Fruit fly (Drosophila melanogaster) whole organism, embryonic: ENCODE measurements around the gene CG15043.
A peak's percentile ranks its signal among the peaks of the same experiment; 100 is the strongest.

Source experiments
- ATbp ChIP-seq: fragments of 200-800 bp; sonication (Bioruptor generic); optimal IDR thresholded peaks from 2 replicates; lab custom pipeline; 2017; ENCODE audit warnings: missing biosample characterization, mild to moderate bottlenecking, missing genetic modification characterization, missing genetic modification reagents
- Bdp1 ChIP-seq: fragments of 200-800 bp; sonication (Bioruptor generic); optimal IDR thresholded peaks from 3 replicates; lab custom pipeline; 2016; ENCODE audit warnings: missing biosample characterization, missing genetic modification characterization
- Blimp-1 ChIP-seq: fragments of 200-800 bp; sonication (Bioruptor generic); optimal IDR thresholded peaks from 3 replicates; lab custom pipeline; 2018; ENCODE audit warnings: missing biosample characterization, missing genetic modification characterization, mild to moderate bottlenecking, moderate library complexity, missing genetic modification reagents
- BtbVII ChIP-seq: fragments of 200-800 bp; sonication (Bioruptor generic); optimal IDR thresholded peaks from 3 replicates; lab custom pipeline; 2017; ENCODE audit warnings: missing biosample characterization, mild to moderate bottlenecking, missing genetic modification characterization
- Bteb2 ChIP-seq: fragments of 200-800 bp; sonication (Bioruptor generic); optimal IDR thresholded peaks from 2 replicates; lab custom pipeline; 2016; ENCODE audit warnings: missing biosample characterization, missing genetic modification characterization
- CG10543 ChIP-seq: fragments of 200-800 bp; sonication (Bioruptor generic); optimal IDR thresholded peaks from 3 replicates; lab custom pipeline; 2017; ENCODE audit warnings: missing biosample characterization, mild to moderate bottlenecking, missing genetic modification characterization, moderate library complexity
- CG10959 ChIP-seq: fragments of 200-800 bp; sonication (Bioruptor generic); IDR thresholded peaks from 2 replicates; pipeline ENCODE4 v1.3.6; 2022; ENCODE audit warnings: missing biosample characterization, missing genetic modification characterization
- CG11695 ChIP-seq: fragments of 200-800 bp; sonication (Bioruptor generic); IDR thresholded peaks from 3 replicates; pipeline ENCODE4 v1.3.6; 2022; ENCODE audit warnings: missing biosample characterization, missing genetic modification characterization
- CG12104 ChIP-seq: fragments of 200-800 bp; sonication (Bioruptor generic); optimal IDR thresholded peaks from 3 replicates; lab custom pipeline; 2016; ENCODE audit warnings: missing biosample characterization, missing genetic modification characterization
- CG12299 ChIP-seq: fragments of 200-800 bp; sonication (Bioruptor generic); optimal IDR thresholded peaks from 2 replicates; lab custom pipeline; 2018; ENCODE audit warnings: missing biosample characterization, mild to moderate bottlenecking, missing genetic modification characterization
- CG1233 ChIP-seq: fragments of 200-800 bp; sonication (Bioruptor generic); optimal IDR thresholded peaks from 4 replicates; lab custom pipeline; 2018; ENCODE audit warnings: missing biosample characterization, mild to moderate bottlenecking, missing genetic modification characterization
- CG12391 ChIP-seq: fragments of 200-800 bp; sonication (Bioruptor generic); optimal IDR thresholded peaks from 3 replicates; lab custom pipeline; 2018; ENCODE audit warnings: missing biosample characterization, mild to moderate bottlenecking, missing genetic modification characterization, moderate library complexity
- CG12769 ChIP-seq: fragments of 200-800 bp; sonication (Bioruptor generic); optimal IDR thresholded peaks from 2 replicates; lab custom pipeline; 2019; ENCODE audit warnings: missing biosample characterization, mild to moderate bottlenecking, missing genetic modification characterization, moderate library complexity
- CG13287 ChIP-seq: fragments of 200-800 bp; sonication (Bioruptor generic); IDR thresholded peaks from 2 replicates; pipeline ENCODE4 v1.3.6; 2022; ENCODE audit warnings: missing biosample characterization, missing genetic modification characterization; ENCODE audit not compliant: partially characterized antibody
- CG13424 ChIP-seq: fragments of 200-800 bp; sonication (Bioruptor generic); optimal IDR thresholded peaks from 2 replicates; lab custom pipeline; 2019; ENCODE audit warnings: missing biosample characterization, mild to moderate bottlenecking, missing genetic modification characterization, moderate library complexity
- CG14014 ChIP-seq: fragments of 200-800 bp; sonication (Bioruptor generic); IDR thresholded peaks from 2 replicates; pipeline ENCODE4 v1.3.6; 2022; ENCODE audit warnings: missing biosample characterization, missing genetic modification characterization
- CG16815 ChIP-seq: fragments of 200-800 bp; sonication (Bioruptor generic); optimal IDR thresholded peaks from 3 replicates; lab custom pipeline; 2017; ENCODE audit warnings: missing biosample characterization, mild to moderate bottlenecking, missing genetic modification characterization
- CG2712 ChIP-seq: fragments of 200-800 bp; optimal IDR thresholded peaks from 3 replicates; lab custom pipeline; 2019; ENCODE audit warnings: missing biosample characterization, mild to moderate bottlenecking, missing genetic modification characterization, moderate library complexity
- CG32532 ChIP-seq: fragments of 200-800 bp; sonication (Bioruptor generic); IDR thresholded peaks from 2 replicates; pipeline ENCODE4 v1.3.6; 2022; ENCODE audit warnings: missing biosample characterization, missing genetic modification characterization
- CG3281 ChIP-seq: fragments of 200-800 bp; sonication (Bioruptor generic); optimal IDR thresholded peaks from 3 replicates; lab custom pipeline; 2017; ENCODE audit warnings: missing biosample characterization, mild to moderate bottlenecking, missing genetic modification characterization
- CG33557 ChIP-seq: fragments of 200-800 bp; sonication (Bioruptor generic); optimal IDR thresholded peaks from 2 replicates; lab custom pipeline; 2019; ENCODE audit warnings: missing biosample characterization, mild to moderate bottlenecking, missing genetic modification characterization, moderate library complexity
- CG3838 ChIP-seq: fragments of 200-800 bp; sonication (Bioruptor generic); optimal IDR thresholded peaks from 3 replicates; lab custom pipeline; 2016; ENCODE audit warnings: missing biosample characterization, missing genetic modification characterization
- CG4424 ChIP-seq: fragments of 200-800 bp; sonication (Bioruptor generic); optimal IDR thresholded peaks from 3 replicates; lab custom pipeline; 2016; ENCODE audit warnings: missing biosample characterization, missing genetic modification characterization
- CG4730 ChIP-seq: fragments of 200-800 bp; sonication (Bioruptor generic); IDR thresholded peaks from 2 replicates; pipeline ENCODE4 v1.3.6; 2022; ENCODE audit warnings: missing biosample characterization, missing genetic modification characterization
- CG7786 ChIP-seq: fragments of 200-800 bp; sonication (Bioruptor generic); optimal IDR thresholded peaks from 2 replicates; lab custom pipeline; 2016; ENCODE audit warnings: missing biosample characterization, missing genetic modification characterization
- CG9437 ChIP-seq: fragments of 200-800 bp; sonication (Bioruptor generic); optimal IDR thresholded peaks from 2 replicates; lab custom pipeline; 2018; ENCODE audit warnings: missing biosample characterization, mild to moderate bottlenecking, missing genetic modification characterization
- Fer3 ChIP-seq: fragments of 200-800 bp; sonication (Bioruptor generic); optimal IDR thresholded peaks from 2 replicates; lab custom pipeline; 2018; ENCODE audit warnings: missing biosample characterization, mild to moderate bottlenecking, missing genetic modification characterization, moderate library complexity
- Hsf ChIP-seq: fragments of 200-800 bp; sonication (Bioruptor generic); optimal IDR thresholded peaks from 3 replicates; lab custom pipeline; 2016; ENCODE audit warnings: missing biosample characterization, missing genetic modification characterization
- Jarid2 ChIP-seq: fragments of 200-800 bp; sonication (Bioruptor generic); optimal IDR thresholded peaks from 3 replicates; lab custom pipeline; 2017; ENCODE audit warnings: mild to moderate bottlenecking, missing biosample characterization, missing genetic modification reagents, missing genetic modification characterization
- Lpt ChIP-seq: fragments of >200 bp; optimal IDR thresholded peaks from 2 replicates; lab custom pipeline; 2018; ENCODE audit warnings: missing biosample characterization, missing genetic modification characterization
- PHDP ChIP-seq: fragments of 200-800 bp; sonication (Bioruptor generic); optimal IDR thresholded peaks from 3 replicates; lab custom pipeline; 2018; ENCODE audit warnings: missing biosample characterization, mild to moderate bottlenecking, missing genetic modification characterization, moderate library complexity
- Spps ChIP-seq: fragments of 200-800 bp; sonication (Bioruptor generic); optimal IDR thresholded peaks from 2 replicates; lab custom pipeline; 2018; ENCODE audit warnings: missing biosample characterization, mild to moderate bottlenecking, missing genetic modification characterization
- Trl ChIP-seq, 3 experiments: fragments of >200 bp in 2 of 3; fragments of 200-800 bp in 1 of 3; sonication (Bioruptor generic) in 1 of 3; optimal IDR thresholded peaks; 2 replicates in 1 of 3; 3 replicates in 2 of 3; lab custom pipeline; 2016 to 2017; ENCODE audit warnings: missing biosample characterization in 1 of 3, missing genetic modification characterization in 1 of 3
- bab2 ChIP-seq: fragments of 200-800 bp; sonication (Bioruptor generic); optimal IDR thresholded peaks from 2 replicates; lab custom pipeline; 2016; ENCODE audit warnings: missing biosample characterization, missing genetic modification characterization
- bigmax ChIP-seq: fragments of 200-800 bp; sonication (Bioruptor generic); optimal IDR thresholded peaks from 2 replicates; lab custom pipeline; 2018; ENCODE audit warnings: missing biosample characterization, mild to moderate bottlenecking, missing genetic modification characterization
- crol ChIP-seq: fragments of 200-800 bp; sonication (Bioruptor generic); IDR thresholded peaks from 2 replicates; pipeline ENCODE4 v1.3.6; 2022; ENCODE audit warnings: missing biosample characterization, missing genetic modification characterization
- dan ChIP-seq: fragments of 200-800 bp; sonication (Bioruptor generic); IDR thresholded peaks from 2 replicates; pipeline ENCODE4 v1.3.6; 2022; ENCODE audit warnings: missing biosample characterization, missing genetic modification characterization
- gcm ChIP-seq: fragments of 200-800 bp; sonication (Bioruptor generic); optimal IDR thresholded peaks from 2 replicates; lab custom pipeline; 2019; ENCODE audit warnings: missing biosample characterization, mild to moderate bottlenecking, missing genetic modification characterization, moderate library complexity
- gem ChIP-seq: fragments of 200-800 bp; sonication (Bioruptor generic); optimal IDR thresholded peaks from 2 replicates; lab custom pipeline; 2019; ENCODE audit warnings: missing biosample characterization, mild to moderate bottlenecking, missing genetic modification characterization, moderate library complexity
- grn ChIP-seq: fragments of 200-800 bp; sonication (Bioruptor generic); optimal IDR thresholded peaks from 3 replicates; lab custom pipeline; 2017; ENCODE audit warnings: missing biosample characterization, missing genetic modification characterization
- hkb ChIP-seq, 2 experiments: fragments of 200-800 bp in 1 of 2; fragments of >200 bp in 1 of 2; sonication (Bioruptor generic) in 1 of 2; IDR thresholded peaks in 1 of 2; optimal IDR thresholded peaks in 1 of 2; 2 replicates each; pipeline versions ENCODE4 v1.3.6 to Lab custom; 2017 to 2022; ENCODE audit warnings: missing biosample characterization in 1 of 2, missing genetic modification characterization in 1 of 2
- mirr ChIP-seq: fragments of 200-800 bp; sonication (Bioruptor generic); optimal IDR thresholded peaks from 3 replicates; lab custom pipeline; 2018; ENCODE audit warnings: missing biosample characterization, mild to moderate bottlenecking, missing genetic modification characterization
- nmo ChIP-seq: fragments of 200-800 bp; sonication (Bioruptor generic); optimal IDR thresholded peaks from 2 replicates; lab custom pipeline; 2018; ENCODE audit warnings: missing biosample characterization, mild to moderate bottlenecking, missing genetic modification characterization, moderate library complexity
- onecut ChIP-seq: fragments of 200-800 bp; sonication (Bioruptor generic); IDR thresholded peaks from 2 replicates; pipeline ENCODE4 v1.3.6; 2022; ENCODE audit warnings: missing biosample characterization, missing genetic modification characterization
- org-1 ChIP-seq: fragments of 200-800 bp; sonication (Bioruptor generic); optimal IDR thresholded peaks from 2 replicates; lab custom pipeline; 2017; ENCODE audit warnings: missing biosample characterization, missing genetic modification characterization
- row ChIP-seq: fragments of 200-800 bp; sonication (Bioruptor generic); IDR thresholded peaks from 3 replicates; pipeline ENCODE4 v1.3.6; 2022; ENCODE audit warnings: missing biosample characterization, missing genetic modification characterization
- vfl ChIP-seq: fragments of 200-800 bp; sonication (Bioruptor generic); optimal IDR thresholded peaks from 2 replicates; lab custom pipeline; 2016; ENCODE audit warnings: missing biosample characterization, missing genetic modification characterization
- zen ChIP-seq: fragments of 200-800 bp; sonication (Bioruptor generic); optimal IDR thresholded peaks from 3 replicates; lab custom pipeline; 2018; ENCODE audit warnings: missing biosample characterization, mild to moderate bottlenecking, missing genetic modification characterization, moderate library complexity

Gene CG15043

dm6 chrX:18524594-18525266, 30.8 kb upstream of the CG15043 start (continued):
- TF ChIP-seq org-1 (GFP tag; lab: Kevin White, UChicago) (no peak), bigmax (GFP tag; lab: Kevin White, UChicago) (no peak), PHDP (tag; lab: Kevin White, UChicago) (peak; percentile 25), grn (GFP tag; lab: Kevin White, UChicago) (no peak), CG11695 (GFP tag; lab: Robert Waterston, UW) (0 out of 3 replicates have a peak, but pooled peaks have one; percentile 49), CG1233 (GFP tag; lab: Kevin White, UChicago) (peak; percentile 2), Bteb2 (GFP tag; lab: Kevin White, UChicago) (no peak), CG13424 (tag; lab: Kevin White, UChicago) (peak; percentile 59), nmo (GFP tag; lab: Kevin White, UChicago) (peak; percentile 59), mirr (no peak), CG10959 (no peak), vfl (GFP tag; lab: Kevin White, UChicago) (no peak), Trl (optimal IDR thresholded peaks at IDR 0.05; lab: Kevin White, UChicago) (no peak), Trl (GFP tag; optimal IDR thresholded peaks at IDR 0.05; lab: Kevin White, UChicago) (no peak), Jarid2 (GFP tag; lab: Kevin White, UChicago) (peak; percentile 23), CG12769 (tag; lab: Kevin White, UChicago) (no peak), Hsf (GFP tag; lab: Kevin White, UChicago) (peak; percentile 40), CG12391 (tag; lab: Kevin White, UChicago) (peak; percentile 43), row (GFP tag; lab: Robert Waterston, UW) (peak; percentile 46), ATbp (GFP tag; lab: Kevin White, UChicago) (peak; percentile 28), CG2712 (tag; lab: Kevin White, UChicago) (peak; percentile 77), CG4424 (GFP tag; lab: Kevin White, UChicago) (peak; percentile 66), CG4730 (GFP tag; lab: Robert Waterston, UW) (no peak), Spps (peak; percentile 44), CG14014 (GFP tag; lab: Robert Waterston, UW) (no peak), Blimp-1 (peak; percentile 59), onecut (GFP tag; lab: Robert Waterston, UW) (0 out of 2 replicates have a peak, but pooled peaks have one; percentile 20), CG16815 (GFP tag; lab: Kevin White, UChicago) (peak; percentile 18), hkb (optimal IDR thresholded peaks at IDR 0.05; lab: Kevin White, UChicago) (no peak), hkb (GFP tag; IDR thresholded peaks at IDR 0.05; lab: Robert Waterston, UW) (peak; percentile 56), gcm (GFP tag; lab: Kevin White, UChicago) (peak; percentile 24), Lpt (GFP tag; lab: Kevin White, UChicago) (no peak), CG12299 (no peak), CG13287 (GFP tag; lab: Robert Waterston, UW) (no peak), BtbVII (GFP tag; lab: Kevin White, UChicago) (peak; percentile 12), Fer3 (tag; lab: Kevin White, UChicago) (no peak), dan (GFP tag; lab: Robert Waterston, UW) (no peak), gem (tag; lab: Kevin White, UChicago) (peak; percentile 68), bab2 (no peak), crol (GFP tag; lab: Robert Waterston, UW) (0 out of 2 replicates have a peak, but pooled peaks have one; percentile 10), CG3281 (GFP tag; lab: Kevin White, UChicago) (peak; percentile 53), zen (tag; lab: Kevin White, UChicago) (peak; percentile 46), CG9437 (peak; percentile 42), CG32532 (0 out of 2 replicates have a peak, but pooled peaks have one; percentile 8), CG12104 (GFP tag; lab: Kevin White, UChicago) (peak; percentile 35), CG10543 (GFP tag; lab: Kevin White, UChicago) (no peak), CG7786 (GFP tag; lab: Kevin White, UChicago) (no peak), CG33557 (GFP tag; lab: Kevin White, UChicago) (peak; percentile 45), Bdp1 (GFP tag; lab: Kevin White, UChicago) (no peak), CG3838 (GFP tag; lab: Kevin White, UChicago) (no peak)
